Fruit fly (Drosophila melanogaster) whole organism, embryonic: ENCODE results near the gene Kah.
A peak's percentile ranks its signal among the peaks of the same experiment; 100 is the strongest.

Experiments used
- Atf-2 ChIP-seq: fragments of 200-800 bp; sonication (Bioruptor generic); optimal IDR thresholded peaks from 2 replicates; lab custom pipeline; 2016; ENCODE audit warnings: missing biosample characterization, missing genetic modification characterization
- B-H1 ChIP-seq: fragments of 200-800 bp; sonication (Bioruptor generic); IDR thresholded peaks from 3 replicates; pipeline ENCODE4 v1.3.6; 2022; ENCODE audit warnings: missing biosample characterization, missing genetic modification characterization
- CG10431 ChIP-seq: fragments of 200-800 bp; sonication (Bioruptor generic); optimal IDR thresholded peaks from 3 replicates; lab custom pipeline; 2018; ENCODE audit warnings: missing biosample characterization, mild to moderate bottlenecking, missing genetic modification characterization
- CG10565 ChIP-seq: fragments of 200-800 bp; sonication (Bioruptor generic); optimal IDR thresholded peaks from 3 replicates; lab custom pipeline; 2016; ENCODE audit warnings: missing biosample characterization, mild to moderate bottlenecking, missing genetic modification characterization
- CG10654 ChIP-seq: fragments of 200-800 bp; sonication (Bioruptor generic); optimal IDR thresholded peaks from 2 replicates; lab custom pipeline; 2016; ENCODE audit warnings: missing biosample characterization, missing genetic modification characterization
- CG10959 ChIP-seq: fragments of 200-800 bp; sonication (Bioruptor generic); IDR thresholded peaks from 2 replicates; pipeline ENCODE4 v1.3.6; 2022; ENCODE audit warnings: missing biosample characterization, missing genetic modification characterization
- CG12769 ChIP-seq: fragments of 200-800 bp; sonication (Bioruptor generic); optimal IDR thresholded peaks from 2 replicates; lab custom pipeline; 2019; ENCODE audit warnings: missing biosample characterization, mild to moderate bottlenecking, missing genetic modification characterization, moderate library complexity
- CG13894 ChIP-seq: fragments of 200-800 bp; sonication (Bioruptor generic); optimal IDR thresholded peaks from 3 replicates; lab custom pipeline; 2018; ENCODE audit warnings: missing biosample characterization, mild to moderate bottlenecking, missing genetic modification characterization, moderate library complexity
- CG14050 ChIP-seq: fragments of 200-800 bp; sonication (Bioruptor generic); IDR thresholded peaks from 3 replicates; pipeline ENCODE4 v1.3.6; 2022; ENCODE audit warnings: missing biosample characterization, missing genetic modification characterization
- CG1529 ChIP-seq: fragments of 200-800 bp; sonication (Bioruptor generic); optimal IDR thresholded peaks from 3 replicates; lab custom pipeline; 2018; ENCODE audit warnings: missing biosample characterization, missing genetic modification characterization
- CG16815 ChIP-seq: fragments of 200-800 bp; sonication (Bioruptor generic); optimal IDR thresholded peaks from 3 replicates; lab custom pipeline; 2017; ENCODE audit warnings: missing biosample characterization, mild to moderate bottlenecking, missing genetic modification characterization
- CG17912 ChIP-seq: fragments of 200-800 bp; sonication (Bioruptor generic); optimal IDR thresholded peaks from 2 replicates; lab custom pipeline; 2018; ENCODE audit warnings: missing biosample characterization, mild to moderate bottlenecking, missing genetic modification characterization
- CG18262 ChIP-seq: fragments of 200-800 bp; optimal IDR thresholded peaks from 3 replicates; lab custom pipeline; 2019; ENCODE audit warnings: missing biosample characterization, mild to moderate bottlenecking, missing genetic modification characterization, moderate library complexity
- CG18619 ChIP-seq: fragments of 200-800 bp; sonication (Bioruptor generic); optimal IDR thresholded peaks from 3 replicates; lab custom pipeline; 2017; ENCODE audit warnings: missing biosample characterization, mild to moderate bottlenecking, missing genetic modification characterization
- CG2678 ChIP-seq: fragments of 200-800 bp; sonication (Bioruptor generic); optimal IDR thresholded peaks from 3 replicates; lab custom pipeline; 2019; ENCODE audit warnings: missing biosample characterization, mild to moderate bottlenecking, missing genetic modification characterization, moderate library complexity
- CG3726 ChIP-seq: fragments of 200-800 bp; sonication (Bioruptor generic); IDR thresholded peaks from 3 replicates; pipeline ENCODE4, ENCODE4 v1.3.6; 2022; ENCODE audit warnings: missing biosample characterization, missing genetic modification characterization
- CG3847 ChIP-seq: fragments of 200-800 bp; sonication (Bioruptor generic); IDR thresholded peaks from 2 replicates; pipeline ENCODE4 v1.3.6; 2022; ENCODE audit warnings: missing biosample characterization, missing genetic modification characterization
- CG6654 ChIP-seq: fragments of 200-800 bp; sonication (Bioruptor generic); optimal IDR thresholded peaks from 2 replicates; lab custom pipeline; 2017; ENCODE audit warnings: missing biosample characterization, mild to moderate bottlenecking, missing genetic modification characterization
- CG6683 ChIP-seq: fragments of 200-800 bp; sonication (Bioruptor generic); optimal IDR thresholded peaks from 2 replicates; lab custom pipeline; 2017; ENCODE audit warnings: missing biosample characterization, mild to moderate bottlenecking, missing genetic modification characterization, missing genetic modification reagents
- CG6765 ChIP-seq: fragments of 200-800 bp; sonication (Bioruptor generic); optimal IDR thresholded peaks from 3 replicates; lab custom pipeline; 2017; ENCODE audit warnings: missing biosample characterization, mild to moderate bottlenecking, missing genetic modification characterization
- Chrac-16 ChIP-seq: fragments of 200-800 bp; sonication (Bioruptor generic); optimal IDR thresholded peaks from 3 replicates; lab custom pipeline; 2016; ENCODE audit warnings: missing biosample characterization, missing genetic modification characterization
- Dek ChIP-seq: fragments of 200-800 bp; sonication (Bioruptor generic); optimal IDR thresholded peaks from 3 replicates; lab custom pipeline; 2019; ENCODE audit warnings: missing biosample characterization, mild to moderate bottlenecking, missing genetic modification characterization, moderate library complexity
- Doc3 ChIP-seq: fragments of 200-800 bp; sonication (Bioruptor generic); IDR thresholded peaks from 3 replicates; pipeline ENCODE4 v1.3.6; 2022; ENCODE audit warnings: missing biosample characterization, missing genetic modification characterization; ENCODE audit not compliant: partially characterized antibody
- Dp ChIP-seq: fragments of 200-800 bp; sonication (Bioruptor generic); optimal IDR thresholded peaks from 2 replicates; lab custom pipeline; 2018; ENCODE audit warnings: missing biosample characterization, mild to moderate bottlenecking, missing genetic modification characterization, moderate library complexity
- E2f1 ChIP-seq: fragments of 200-800 bp; sonication (Bioruptor generic); IDR thresholded peaks from 2 replicates; pipeline ENCODE4 v1.3.6; 2022; ENCODE audit warnings: missing biosample characterization, missing genetic modification characterization
- Gug ChIP-seq: fragments of 200-800 bp; sonication (Bioruptor generic); IDR thresholded peaks from 4 replicates; pipeline ENCODE4 v1.3.6; 2022; ENCODE audit warnings: missing biosample characterization, missing genetic modification characterization
- Hand ChIP-seq: fragments of 200-800 bp; sonication (Bioruptor generic); optimal IDR thresholded peaks from 2 replicates; lab custom pipeline; 2017; ENCODE audit warnings: mild to moderate bottlenecking, missing biosample characterization, missing genetic modification reagents, missing genetic modification characterization
- Hmr ChIP-seq: fragments of 200-800 bp; sonication (Bioruptor generic); optimal IDR thresholded peaks from 3 replicates; lab custom pipeline; 2017; ENCODE audit warnings: mild to moderate bottlenecking, missing biosample characterization, missing genetic modification reagents, missing genetic modification characterization
- Mad ChIP-seq: fragments of 200-800 bp; sonication (Bioruptor generic); optimal IDR thresholded peaks from 2 replicates; lab custom pipeline; 2016; ENCODE audit warnings: missing biosample characterization, missing genetic modification characterization
- NK7.1 ChIP-seq: fragments of 200-800 bp; sonication (Bioruptor generic); optimal IDR thresholded peaks from 3 replicates; lab custom pipeline; 2016; ENCODE audit warnings: missing biosample characterization, missing genetic modification characterization
- Opbp ChIP-seq: fragments of 200-800 bp; sonication (Bioruptor generic); IDR thresholded peaks from 3 replicates; pipeline ENCODE4 v1.3.6; 2022; ENCODE audit warnings: missing biosample characterization, missing genetic modification characterization; ENCODE audit not compliant: partially characterized antibody
- Six4 ChIP-seq: fragments of 200-800 bp; sonication (Bioruptor generic); optimal IDR thresholded peaks from 2 replicates; lab custom pipeline; 2016; ENCODE audit warnings: missing biosample characterization, missing genetic modification characterization
- Sox102F ChIP-seq: fragments of 200-800 bp; sonication (Bioruptor generic); optimal IDR thresholded peaks from 2 replicates; lab custom pipeline; 2018; ENCODE audit warnings: missing biosample characterization, mild to moderate bottlenecking, missing genetic modification characterization, moderate library complexity
- YL-1 ChIP-seq: fragments of 200-800 bp; sonication (Bioruptor generic); optimal IDR thresholded peaks from 3 replicates; lab custom pipeline; 2017; ENCODE audit warnings: missing biosample characterization, mild to moderate bottlenecking, missing genetic modification characterization
- aop ChIP-seq: fragments of 200-800 bp; sonication (Bioruptor generic); IDR thresholded peaks from 2 replicates; pipeline ENCODE4 v1.3.6; 2022; ENCODE audit warnings: missing biosample characterization, missing genetic modification characterization
- bigmax ChIP-seq: fragments of 200-800 bp; sonication (Bioruptor generic); optimal IDR thresholded peaks from 2 replicates; lab custom pipeline; 2018; ENCODE audit warnings: missing biosample characterization, mild to moderate bottlenecking, missing genetic modification characterization
- cg ChIP-seq: fragments of 200-800 bp; sonication (Bioruptor generic); optimal IDR thresholded peaks from 3 replicates; lab custom pipeline; 2019; ENCODE audit warnings: missing biosample characterization, mild to moderate bottlenecking, missing genetic modification characterization, moderate library complexity
- gcm ChIP-seq: fragments of 200-800 bp; sonication (Bioruptor generic); optimal IDR thresholded peaks from 2 replicates; lab custom pipeline; 2019; ENCODE audit warnings: missing biosample characterization, mild to moderate bottlenecking, missing genetic modification characterization, moderate library complexity
- hkb ChIP-seq, 2 experiments: fragments of 200-800 bp in 1 of 2; fragments of >200 bp in 1 of 2; sonication (Bioruptor generic) in 1 of 2; IDR thresholded peaks in 1 of 2; optimal IDR thresholded peaks in 1 of 2; 2 replicates each; pipeline versions ENCODE4 v1.3.6 to Lab custom; 2017 to 2022; ENCODE audit warnings: missing biosample characterization in 1 of 2, missing genetic modification characterization in 1 of 2
- knrl ChIP-seq: fragments of 200-800 bp; sonication (Bioruptor generic); IDR thresholded peaks from 3 replicates; pipeline ENCODE4 v1.3.6; 2022; ENCODE audit warnings: missing biosample characterization, missing genetic modification characterization; ENCODE audit not compliant: partially characterized antibody
- pho ChIP-seq: fragments of 200-800 bp; sonication (Bioruptor generic); optimal IDR thresholded peaks from 2 replicates; lab custom pipeline; 2016; ENCODE audit warnings: missing biosample characterization, missing genetic modification characterization
- sim ChIP-seq: fragments of 200-800 bp; sonication (Bioruptor generic); IDR thresholded peaks from 2 replicates; pipeline ENCODE4 v1.3.6; 2022; ENCODE audit warnings: missing biosample characterization, missing genetic modification characterization
- sna ChIP-seq: fragments of 200-800 bp; sonication (Bioruptor generic); IDR thresholded peaks from 2 replicates; pipeline ENCODE4 v1.3.6; 2022; ENCODE audit warnings: missing biosample characterization, missing genetic modification characterization; ENCODE audit not compliant: partially characterized antibody
- ttk ChIP-seq: fragments of 200-800 bp; sonication (Bioruptor generic); IDR thresholded peaks from 2 replicates; pipeline ENCODE4 v2.1.2; 2022; ENCODE audit warnings: missing biosample characterization, missing genetic modification characterization
- zen2 ChIP-seq: fragments of 200-800 bp; sonication (Bioruptor generic); IDR thresholded peaks from 3 replicates; pipeline ENCODE4 v1.3.6; 2022; ENCODE audit warnings: missing biosample characterization, missing genetic modification characterization; ENCODE audit not compliant: partially characterized antibody
- zfh1 ChIP-seq: fragments of 200-800 bp; sonication (Bioruptor generic); IDR thresholded peaks from 3 replicates; pipeline ENCODE4 v1.3.6; 2022; ENCODE audit warnings: missing biosample characterization, missing genetic modification characterization
- zfh2 ChIP-seq: fragments of 200-800 bp; sonication (Bioruptor generic); optimal IDR thresholded peaks from 2 replicates; lab custom pipeline; 2016; ENCODE audit warnings: missing biosample characterization, missing genetic modification characterization

The Kah gene

DNA sequence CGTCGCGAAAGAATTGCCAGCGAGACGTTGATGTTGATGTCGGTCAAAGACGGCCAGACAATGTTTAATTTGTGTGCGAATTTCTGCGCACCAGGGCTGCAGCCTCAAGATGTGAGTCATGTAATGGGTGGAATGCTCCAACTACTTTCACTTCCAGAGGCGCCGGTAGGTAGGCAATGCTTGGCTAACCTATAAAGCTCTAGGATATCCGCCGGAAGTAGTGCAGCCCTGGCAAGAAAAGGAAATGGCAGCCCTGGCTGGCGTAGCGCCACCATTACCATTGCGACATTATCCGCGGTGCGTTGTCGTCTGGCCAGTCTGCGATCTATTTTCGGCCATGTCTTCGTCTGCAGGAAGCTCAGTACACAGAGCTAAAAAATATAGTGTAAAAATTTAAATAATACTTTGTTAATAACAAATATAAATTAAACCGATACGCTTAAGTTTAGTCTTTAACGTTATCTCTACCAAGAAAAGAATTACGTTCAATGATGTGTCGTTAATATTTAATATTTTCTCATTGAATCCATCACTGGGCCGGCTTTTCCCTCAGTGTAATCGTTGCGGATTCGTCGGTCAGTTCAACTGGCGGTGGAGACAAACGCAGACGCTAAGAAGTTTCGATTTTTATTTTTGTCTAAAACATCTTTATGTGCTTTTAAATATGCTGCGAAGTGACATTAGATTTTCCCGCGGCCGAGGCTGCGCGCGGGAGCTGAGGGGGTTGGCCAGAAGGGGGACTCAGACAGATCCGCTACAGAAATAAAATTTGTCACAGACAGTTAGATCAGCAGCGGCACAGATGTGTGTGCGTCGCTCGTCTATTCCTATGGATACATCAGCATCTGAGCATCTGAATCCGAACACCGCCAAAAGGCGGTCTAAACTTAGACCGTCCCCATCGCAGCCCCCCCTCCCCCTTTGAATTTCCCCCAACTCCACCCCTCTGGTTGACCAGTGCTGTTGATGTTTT, 22.9 kb upstream of the Kah start (continued):
- TF ChIP-seq CG18619 (GFP tag; lab: Kevin White, UChicago) (peak; percentile 71), zfh2 (peak; percentile 74), YL-1 (GFP tag; lab: Kevin White, UChicago) (peak; percentile 4), Opbp (peak; percentile 42; the same call in 1 of the 3 replicates), CG13894 (tag; lab: Kevin White, UChicago) (peak; percentile 39), B-H1 (GFP tag; lab: Robert Waterston, UW) (peak; percentile 62; the same call in 2 of the 3 replicates), CG6683 (GFP tag; lab: Kevin White, UChicago) (peak; percentile 18), Six4 (GFP tag; lab: Kevin White, UChicago) (peak; percentile 27), CG1529 (peak; percentile 42), E2f1 (GFP tag; lab: Robert Waterston, UW) (peak; percentile 44; the same call in 1 of the 2 replicates), CG3847 (GFP tag; lab: Robert Waterston, UW) (peak; percentile 81), Gug (peak; percentile 54; the same call in 2 of the 4 replicates), Atf-2 (GFP tag; lab: Kevin White, UChicago) (peak; percentile 16), Doc3 (GFP tag; lab: Robert Waterston, UW) (no peak), CG17912 (GFP tag; lab: Kevin White, UChicago) (peak; percentile 84), hkb (optimal IDR thresholded peaks at IDR 0.05; lab: Kevin White, UChicago) (no peak), hkb (GFP tag; IDR thresholded peaks at IDR 0.05; lab: Robert Waterston, UW) (peak; percentile 65), CG18262 (tag; lab: Kevin White, UChicago) (peak; percentile 64), CG10959 (GFP tag; lab: Robert Waterston, UW) (no peak), cg (GFP tag; lab: Kevin White, UChicago) (no peak), Sox102F (peak; percentile 68), zen2 (GFP tag; lab: Robert Waterston, UW) (no peak), CG6765 (GFP tag; lab: Kevin White, UChicago) (peak; percentile 68), zfh1 (GFP tag; lab: Robert Waterston, UW) (peak; percentile 78), Chrac-16 (GFP tag; lab: Kevin White, UChicago) (peak; percentile 2), CG12769 (tag; lab: Kevin White, UChicago) (peak; percentile 92), gcm (peak; percentile 38), Hand (GFP tag; lab: Kevin White, UChicago) (peak; percentile 23), Hmr (GFP tag; lab: Kevin White, UChicago) (peak; percentile 78), knrl (GFP tag; lab: Robert Waterston, UW) (no peak), sim (GFP tag; lab: Robert Waterston, UW) (0 out of 2 replicates have a peak, but pooled peaks have one; percentile 31), bigmax (GFP tag; lab: Kevin White, UChicago) (no peak), aop (GFP tag; lab: Robert Waterston, UW) (peak; percentile 38; the same call in 1 of the 2 replicates), pho (GFP tag; lab: Kevin White, UChicago) (peak; percentile 13), Dp (GFP tag; lab: Kevin White, UChicago) (no peak), CG10654 (peak; percentile 48), CG3726 (GFP tag; lab: Robert Waterston, UW) (peak; percentile 67; the same call in 1 of the 3 replicates), sna (GFP tag; lab: Robert Waterston, UW) (no peak), CG10565 (GFP tag; lab: Kevin White, UChicago) (no peak), CG14050 (peak; percentile 76), CG16815 (GFP tag; lab: Kevin White, UChicago) (peak; percentile 42), Mad (GFP tag; lab: Kevin White, UChicago) (peak; percentile 63), CG6654 (GFP tag; lab: Kevin White, UChicago) (peak; percentile 4), CG2678 (peak; percentile 75), NK7.1 (GFP tag; lab: Kevin White, UChicago) (peak; percentile 32), Dek (peak; percentile 51), ttk (peak; percentile 69), CG10431 (GFP tag; lab: Kevin White, UChicago) (peak; percentile 45)
